Fruit fly (Drosophila melanogaster): ENCODE results near the gene CG1463.

dm6 chrX:12645361-12645760, 33.9 kb upstream of the CG1463 start:
- TF ChIP-seq CTCF (optimal IDR thresholded peaks at IDR 0.05): no peak
- TF ChIP-seq CG8478 (optimal IDR thresholded peaks at IDR 0.05): no peak

Measured in S2 (cell line).